Worm (Caenorhabditis elegans) whole organism, young adult: Measurements from ENCODE around the gene fbxa-141.

ENCODE experiments used
- D2030.7 ChIP-seq: fragments of 200-800 bp; sonication (Bioruptor generic); IDR thresholded peaks from 2 replicates; pipeline ENCODE4 v1.3.6; 2022; ENCODE audit warnings: missing genetic modification reagents, missing genetic modification characterization, missing compliant biosample characterization
- F55B11.4 ChIP-seq: sonication (generic microtip); optimal IDR thresholded peaks from 2 replicates; lab custom pipeline; 2016; ENCODE audit warnings: missing compliant biosample characterization, missing genetic modification characterization, borderline replicate concordance; ENCODE audit not compliant: insufficient read depth
- F57A8.1 ChIP-seq: fragments of 200-800 bp; sonication (Bioruptor generic); optimal IDR thresholded peaks from 2 replicates; lab custom pipeline; 2018; ENCODE audit warnings: mild to moderate bottlenecking, missing genetic modification characterization, moderate library complexity, missing compliant biosample characterization
- F57C9.4 ChIP-seq: sonication (generic microtip); optimal IDR thresholded peaks from 2 replicates; lab custom pipeline; 2017; ENCODE audit warnings: mild to moderate bottlenecking, missing genetic modification characterization, missing compliant biosample characterization
- K11D2.4 ChIP-seq: fragments of 200-800 bp; sonication (Bioruptor generic); IDR thresholded peaks from 2 replicates; pipeline ENCODE4 v1.3.6; 2022; ENCODE audit warnings: missing genetic modification reagents, missing genetic modification characterization, missing compliant biosample characterization
- K12H6.12 ChIP-seq: fragments of 200-800 bp; sonication (Bioruptor generic); optimal IDR thresholded peaks from 2 replicates; lab custom pipeline; 2018; ENCODE audit warnings: mild to moderate bottlenecking, missing genetic modification characterization, missing compliant biosample characterization
- T07F8.4 ChIP-seq: sonication (generic microtip); optimal IDR thresholded peaks from 2 replicates; lab custom pipeline; 2016; ENCODE audit warnings: mild to moderate bottlenecking, missing genetic modification characterization, moderate library complexity, missing compliant biosample characterization
- Y53F4B.3 ChIP-seq: fragments of 200-800 bp; sonication (Bioruptor generic); IDR thresholded peaks from 2 replicates; pipeline ENCODE4 v1.3.6; 2022; ENCODE audit warnings: missing genetic modification reagents, missing genetic modification characterization, missing compliant biosample characterization
- atf-7 ChIP-seq: sonication (generic microtip); optimal IDR thresholded peaks from 2 replicates; lab custom pipeline; 2017; ENCODE audit warnings: mild to moderate bottlenecking, missing genetic modification characterization, missing compliant biosample characterization
- athp-1 ChIP-seq: sonication (generic microtip); optimal IDR thresholded peaks from 2 replicates; lab custom pipeline; 2017; ENCODE audit warnings: mild to moderate bottlenecking, missing genetic modification characterization, missing compliant biosample characterization
- cebp-1 ChIP-seq, 2 experiments: fragments of 200-800 bp in 1 of 2; sonication (Bioruptor generic) in 1 of 2; sonication (generic microtip) in 1 of 2; IDR thresholded peaks in 1 of 2; optimal IDR thresholded peaks in 1 of 2; 2 replicates each; pipeline versions ENCODE4 v1.3.6 to Lab custom; 2017 to 2022; ENCODE audit warnings: missing compliant biosample characterization in 2 of 2, missing genetic modification characterization in 2 of 2, mild to moderate bottlenecking in 1 of 2, missing genetic modification reagents in 1 of 2, moderate library complexity in 1 of 2
- ceh-27 ChIP-seq: fragments of 200-800 bp; sonication (Bioruptor generic); optimal IDR thresholded peaks from 2 replicates; lab custom pipeline; 2018; ENCODE audit warnings: mild to moderate bottlenecking, missing genetic modification characterization, moderate library complexity, missing compliant biosample characterization
- ceh-40 ChIP-seq: fragments of 200-800 bp; sonication (Bioruptor generic); IDR thresholded peaks from 2 replicates; pipeline ENCODE4 v1.3.6; 2022; ENCODE audit warnings: missing genetic modification characterization, missing compliant biosample characterization
- die-1 ChIP-seq: sonication (generic microtip); optimal IDR thresholded peaks from 2 replicates; lab custom pipeline; 2016; ENCODE audit warnings: missing genotype, mild to moderate bottlenecking, missing genetic modification characterization, missing compliant biosample characterization
- dox-1 ChIP-seq: fragments of 200-800 bp; sonication (Bioruptor generic); IDR thresholded peaks from 2 replicates; pipeline ENCODE4 v1.3.6; 2022; ENCODE audit warnings: missing genetic modification reagents, missing genetic modification characterization, missing compliant biosample characterization
- ets-4 ChIP-seq: fragments of 200-800 bp; sonication (Bioruptor generic); optimal IDR thresholded peaks from 2 replicates; lab custom pipeline; 2018; ENCODE audit warnings: mild to moderate bottlenecking, missing genetic modification characterization, missing compliant biosample characterization
- him-1 ChIP-seq: sonication (generic microtip); optimal IDR thresholded peaks from 2 replicates; lab custom pipeline; 2016; ENCODE audit warnings: missing genotype, missing genetic modification reagents, missing genetic modification characterization, missing compliant biosample characterization
- hmg-1.2 ChIP-seq: fragments of 200-800 bp; sonication (Bioruptor generic); IDR thresholded peaks from 2 replicates; pipeline ENCODE4 v1.3.6; 2022; ENCODE audit warnings: missing genetic modification reagents, missing genetic modification characterization, missing compliant biosample characterization
- hsf-1 ChIP-seq: fragments of 200-800 bp; sonication (Bioruptor generic); IDR thresholded peaks from 2 replicates; pipeline ENCODE4 v1.3.6; 2022; ENCODE audit warnings: missing genetic modification reagents, missing genetic modification characterization, missing compliant biosample characterization
- lin-40 ChIP-seq: sonication (generic microtip); optimal IDR thresholded peaks from 2 replicates; lab custom pipeline; 2016; ENCODE audit warnings: missing genetic modification characterization, mild to moderate bottlenecking, missing compliant biosample characterization, missing genotype, missing genetic modification reagents
- lir-1 ChIP-seq: fragments of 200-800 bp; sonication (Bioruptor generic); conservative IDR thresholded peaks from 2 replicates; pipeline ENCODE4 v1.3.6; 2022; ENCODE audit warnings: missing genetic modification reagents, missing genetic modification characterization, missing compliant biosample characterization
- mel-28 ChIP-seq: sonication (generic microtip); optimal IDR thresholded peaks from 2 replicates; lab custom pipeline; 2016; ENCODE audit warnings: borderline replicate concordance, mild to moderate bottlenecking, missing genetic modification characterization, missing compliant biosample characterization
- nfya-1 ChIP-seq: sonication (generic microtip); optimal IDR thresholded peaks from 2 replicates; lab custom pipeline; 2017; ENCODE audit warnings: antibody characterized with exemption, missing compliant biosample characterization, missing genetic modification characterization, borderline replicate concordance; ENCODE audit not compliant: insufficient read depth
- nhr-80 ChIP-seq: sonication (generic microtip); optimal IDR thresholded peaks from 2 replicates; lab custom pipeline; 2016; ENCODE audit warnings: missing genetic modification characterization, missing compliant biosample characterization
- pbrm-1 ChIP-seq: fragments of 200-800 bp; sonication (Bioruptor generic); IDR thresholded peaks from 2 replicates; pipeline ENCODE4 v1.3.6; 2022; ENCODE audit warnings: missing genetic modification reagents, missing genetic modification characterization, missing compliant biosample characterization
- pha-4 ChIP-seq: fragments of 150-350 bp; sonication (generic microtip); optimal IDR thresholded peaks from 2 replicates; lab custom pipeline; 2014; ENCODE audit warnings: missing biosample characterization, missing genetic modification reagents, missing genetic modification characterization
- rec-8 ChIP-seq, 2 experiments: sonication (generic microtip); optimal IDR thresholded peaks; 2 replicates each; lab custom pipeline; 2016; ENCODE audit warnings: mild to moderate bottlenecking in 2 of 2, missing genetic modification characterization in 2 of 2, missing genetic modification reagents in 2 of 2, missing genotype in 2 of 2, missing biosample characterization in 1 of 2, missing compliant biosample characterization in 1 of 2, moderate library complexity in 1 of 2
- sdz-38 ChIP-seq: sonication (generic microtip); optimal IDR thresholded peaks from 2 replicates; lab custom pipeline; 2016; ENCODE audit warnings: missing genotype, missing genetic modification characterization, missing compliant biosample characterization
- sea-2 ChIP-seq: fragments of 200-800 bp; sonication (Bioruptor generic); IDR thresholded peaks from 2 replicates; pipeline ENCODE4 v1.3.6; 2022; ENCODE audit warnings: missing genetic modification characterization, missing compliant biosample characterization
- snpc-4 ChIP-seq, 5 experiments: fragments of 150-350 bp in 1 of 5; sonication (generic microtip) in 4 of 5; optimal IDR thresholded peaks; 2 replicates each; lab custom pipeline; 2014 to 2018; ENCODE audit warnings: missing genetic modification characterization in 5 of 5, missing biosample characterization in 3 of 5, antibody characterized with exemption in 2 of 5, mild to moderate bottlenecking in 2 of 5, missing compliant biosample characterization in 2 of 5, missing genotype in 2 of 5, moderate library complexity in 2 of 5, missing genetic modification reagents in 1 of 5
- somi-1 ChIP-seq: fragments of 200-800 bp; sonication (Bioruptor generic); optimal IDR thresholded peaks from 2 replicates; lab custom pipeline; 2018; ENCODE audit warnings: mild to moderate bottlenecking, missing genetic modification characterization, missing compliant biosample characterization
- ztf-18 ChIP-seq: sonication (generic microtip); optimal IDR thresholded peaks from 2 replicates; lab custom pipeline; 2016; ENCODE audit warnings: missing genotype, mild to moderate bottlenecking, missing genetic modification characterization, missing compliant biosample characterization
- ztf-6 ChIP-seq: fragments of 200-800 bp; sonication (Bioruptor generic); IDR thresholded peaks from 2 replicates; pipeline ENCODE4 v1.3.6; 2022; ENCODE audit warnings: missing genetic modification reagents, missing genetic modification characterization, missing compliant biosample characterization

The fbxa-141 gene

DNA sequence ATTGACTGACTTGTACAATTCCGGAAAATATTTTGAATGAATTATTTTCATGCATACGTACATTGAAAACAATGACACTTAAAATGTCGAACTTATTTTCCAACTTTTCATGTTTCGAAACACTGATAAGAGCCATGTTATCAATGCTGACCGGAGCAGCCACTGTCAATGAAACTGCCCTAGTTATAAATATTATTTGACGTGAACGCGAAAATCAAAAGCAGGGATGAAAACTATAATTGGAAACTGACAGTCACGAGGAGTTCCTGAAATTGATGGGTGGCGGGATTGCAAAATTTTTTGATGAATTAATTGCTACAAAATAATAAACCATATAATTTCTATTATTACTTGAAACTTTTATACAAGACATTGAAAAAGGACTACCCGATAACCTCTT lies 26.8 kb upstream of the fbxa-141 start (continued):
- no peak for TF ChIP-seq K12H6.12 (tag; lab: Kevin White, UChicago)
- no peak for TF ChIP-seq hsf-1 (GFP tag; lab: Robert Waterston, UW)
- TF ChIP-seq mel-28 (tag; lab: Kevin White, UChicago): no peak
- no peak for TF ChIP-seq pbrm-1 (GFP tag; lab: Robert Waterston, UW)
- TF ChIP-seq pha-4 (tag; lab: Kevin White, UChicago): peak; percentile 27
- peak; percentile 10 for TF ChIP-seq ets-4 (GFP tag; lab: Kevin White, UChicago)
- no peak for TF ChIP-seq athp-1 (tag; lab: Kevin White, UChicago)
- TF ChIP-seq atf-7 (tag; lab: Kevin White, UChicago): peak; percentile 46

DNA sequence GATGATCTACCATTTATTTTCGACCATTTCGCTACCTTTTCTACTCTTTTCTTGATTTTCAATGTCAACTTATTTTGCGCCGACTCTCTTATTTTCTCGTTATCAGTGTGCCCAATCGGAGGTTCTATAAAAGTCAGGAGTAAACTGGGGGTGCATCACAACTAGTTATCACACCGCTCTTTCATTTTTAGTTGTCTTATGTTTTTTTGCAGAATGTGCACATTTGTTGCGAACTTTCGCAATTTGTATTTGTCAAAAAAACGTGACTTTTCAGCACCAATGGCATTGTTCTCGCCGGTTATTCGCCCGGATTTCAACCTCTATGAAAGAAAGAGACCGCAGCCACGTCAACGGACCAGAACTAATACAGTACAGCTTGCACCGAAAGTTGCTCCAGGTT lies 24.9 kb upstream of the fbxa-141 start:
- TF ChIP-seq nhr-80 (tag; lab: Kevin White, UChicago): peak; percentile 38
- TF ChIP-seq F57A8.1 (GFP tag; lab: Kevin White, UChicago): no peak
- peak; percentile 35; the same call in 1 of the 2 replicates for TF ChIP-seq cebp-1 (GFP tag; IDR thresholded peaks at IDR 0.05; lab: Robert Waterston, UW)
- TF ChIP-seq cebp-1 (tag; optimal IDR thresholded peaks at IDR 0.05; lab: Kevin White, UChicago): peak; percentile 57
- TF ChIP-seq, all 124 proteins: peak for 2

DNA sequence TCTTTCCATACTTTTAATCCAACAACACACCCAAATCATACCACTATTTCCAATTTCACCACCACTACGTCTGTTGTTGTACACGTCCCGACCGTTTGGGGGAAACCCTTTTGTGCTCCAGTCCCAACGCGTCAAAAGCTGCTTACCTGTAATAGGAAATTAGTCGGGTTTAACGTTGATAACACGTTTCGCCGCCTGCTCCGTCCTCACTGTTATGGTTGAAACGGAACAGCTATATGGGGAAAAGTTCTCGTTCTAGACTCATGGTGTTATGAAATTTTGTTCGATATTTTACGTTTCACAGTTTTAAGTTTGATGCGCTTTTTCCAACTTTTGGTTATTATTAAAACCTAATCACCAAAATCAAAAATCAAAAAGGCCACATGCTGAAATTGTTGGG lies 23.2 kb upstream of the fbxa-141 start:
- TF ChIP-seq lir-1 (GFP tag; lab: Robert Waterston, UW) (no peak), snpc-4 (GFP tag; optimal IDR thresholded peaks at IDR 0.05; lab: Kevin White, UChicago) (no peak), snpc-4 (tag; optimal IDR thresholded peaks at IDR 0.05; lab: Kevin White, UChicago) (no peak), him-1 (no peak), dox-1 (no peak), pbrm-1 (GFP tag; lab: Robert Waterston, UW) (no peak), nhr-80 (tag; lab: Kevin White, UChicago) (peak; percentile 34), sea-2 (GFP tag; lab: Robert Waterston, UW) (no peak), hsf-1 (GFP tag; lab: Robert Waterston, UW) (no peak), F57C9.4 (tag; lab: Kevin White, UChicago) (no peak)

DNA sequence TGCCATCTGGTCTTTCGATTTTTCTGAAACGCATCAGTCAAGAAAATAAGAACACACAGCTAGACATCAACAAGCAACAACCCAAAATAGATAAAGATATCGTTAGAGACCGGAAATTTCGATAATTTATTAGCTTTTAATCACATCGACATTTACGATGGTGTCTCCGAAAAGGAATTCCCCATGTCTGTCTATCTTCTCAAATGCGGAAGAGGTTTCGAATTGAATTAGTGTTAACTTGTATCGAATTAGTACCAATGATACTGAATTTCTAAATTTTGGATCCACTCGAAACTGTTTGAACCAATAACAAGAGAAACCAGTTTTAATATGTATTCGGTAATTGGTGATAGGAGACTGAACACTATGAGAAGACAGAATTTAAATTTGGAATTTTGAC lies 21.9 kb upstream of the fbxa-141 start:
- no peak for TF ChIP-seq D2030.7 (GFP tag; lab: Robert Waterston, UW)
- TF ChIP-seq T07F8.4: no peak
- no peak for TF ChIP-seq hmg-1.2 (GFP tag; lab: Robert Waterston, UW)
- TF ChIP-seq rec-8 (tag; optimal IDR thresholded peaks at IDR 0.05; lab: Kevin White, UChicago): no peak
- TF ChIP-seq mel-28 (tag; lab: Kevin White, UChicago): no peak

DNA sequence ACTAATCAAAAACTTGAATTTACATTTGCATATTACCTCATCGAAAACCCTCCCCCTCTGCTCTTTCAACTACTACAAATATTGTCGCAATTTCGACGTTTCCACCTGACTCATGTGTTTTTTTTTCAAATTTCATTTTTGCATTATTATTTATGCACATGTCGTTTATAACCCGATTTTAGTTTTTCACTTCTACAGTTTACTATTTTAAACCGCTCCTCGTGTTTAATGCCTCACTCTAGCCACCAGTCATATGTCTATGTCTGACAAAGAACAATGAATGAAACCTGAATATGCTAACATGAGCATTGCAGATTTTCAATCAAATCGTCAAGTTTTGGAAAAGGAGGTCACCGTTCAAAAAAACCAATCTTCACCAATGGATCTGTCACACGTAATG lies 21.4 kb upstream of the fbxa-141 start, which contains the start of gene T24C2.5:
Gene T24C2.5 (plus strand): TSS at position 301 of the 400 bp plus-strand sequence.
- no peak for TF ChIP-seq ztf-6
- TF ChIP-seq sdz-38 (tag; lab: Kevin White, UChicago): no peak
- no peak for TF ChIP-seq somi-1 (GFP tag; lab: Kevin White, UChicago)
- TF ChIP-seq Y53F4B.3: no peak
- no peak for TF ChIP-seq die-1 (tag; lab: Kevin White, UChicago)
- TF ChIP-seq ceh-27: no peak
- TF ChIP-seq nfya-1: no peak
- no peak for TF ChIP-seq ceh-40 (GFP tag; lab: Robert Waterston, UW)
- TF ChIP-seq ztf-18 (tag; lab: Kevin White, UChicago): no peak
- no peak for TF ChIP-seq lin-40 (tag; lab: Kevin White, UChicago)
- no peak for TF ChIP-seq K11D2.4 (GFP tag; lab: Robert Waterston, UW)
- no peak for TF ChIP-seq F55B11.4 (tag; lab: Kevin White, UChicago)
- no peak for TF ChIP-seq pha-4 (tag; lab: Kevin White, UChicago)
